Fruit fly (Drosophila melanogaster) whole organism, embryonic: ENCODE results near the gene trbl.
A peak's percentile ranks its signal among the peaks of the same experiment; 100 is the strongest.

ENCODE experiments used
- CG10209 ChIP-seq: fragments of 200-800 bp; sonication (Bioruptor generic); optimal IDR thresholded peaks from 3 replicates; lab custom pipeline; 2017; ENCODE audit warnings: missing biosample characterization, mild to moderate bottlenecking, missing genetic modification characterization, missing genetic modification reagents
- CG10366 ChIP-seq: fragments of 200-800 bp; sonication (Bioruptor generic); IDR thresholded peaks from 2 replicates; pipeline ENCODE4 v1.3.6; 2022; ENCODE audit warnings: missing biosample characterization, missing genetic modification characterization
- CG10654 ChIP-seq: fragments of 200-800 bp; sonication (Bioruptor generic); optimal IDR thresholded peaks from 2 replicates; lab custom pipeline; 2016; ENCODE audit warnings: missing biosample characterization, missing genetic modification characterization
- CG10979 ChIP-seq: fragments of 200-800 bp; sonication (Bioruptor generic); optimal IDR thresholded peaks from 2 replicates; lab custom pipeline; 2018; ENCODE audit warnings: missing biosample characterization, mild to moderate bottlenecking, missing genetic modification characterization, moderate library complexity
- CG11560 ChIP-seq: fragments of 200-800 bp; sonication (Bioruptor generic); IDR thresholded peaks from 3 replicates; pipeline ENCODE4 v1.3.6; 2022; ENCODE audit warnings: missing biosample characterization, missing genetic modification characterization
- CG11695 ChIP-seq: fragments of 200-800 bp; sonication (Bioruptor generic); IDR thresholded peaks from 3 replicates; pipeline ENCODE4 v1.3.6; 2022; ENCODE audit warnings: missing biosample characterization, missing genetic modification characterization
- CG11696 ChIP-seq: fragments of 200-800 bp; sonication (Bioruptor generic); IDR thresholded peaks from 2 replicates; pipeline ENCODE4 v1.3.6; 2022; ENCODE audit warnings: missing biosample characterization, missing genetic modification characterization
- CG13287 ChIP-seq: fragments of 200-800 bp; sonication (Bioruptor generic); IDR thresholded peaks from 2 replicates; pipeline ENCODE4 v1.3.6; 2022; ENCODE audit warnings: missing biosample characterization, missing genetic modification characterization; ENCODE audit not compliant: partially characterized antibody
- CG13424 ChIP-seq: fragments of 200-800 bp; sonication (Bioruptor generic); optimal IDR thresholded peaks from 2 replicates; lab custom pipeline; 2019; ENCODE audit warnings: missing biosample characterization, mild to moderate bottlenecking, missing genetic modification characterization, moderate library complexity
- CG17186 ChIP-seq: fragments of 200-800 bp; sonication (Bioruptor generic); optimal IDR thresholded peaks from 3 replicates; lab custom pipeline; 2017; ENCODE audit warnings: missing biosample characterization, missing genetic modification reagents, missing genetic modification characterization
- CG17328 ChIP-seq: fragments of 200-800 bp; sonication (Bioruptor generic); IDR thresholded peaks from 2 replicates; pipeline ENCODE4 v1.3.6; 2022; ENCODE audit warnings: missing biosample characterization, missing genetic modification characterization
- CG17829 ChIP-seq: fragments of 200-800 bp; optimal IDR thresholded peaks from 2 replicates; lab custom pipeline; 2019; ENCODE audit warnings: missing biosample characterization, mild to moderate bottlenecking, missing genetic modification characterization, moderate library complexity
- CG42726 ChIP-seq: fragments of 200-800 bp; sonication (Bioruptor generic); IDR thresholded peaks from 2 replicates; pipeline ENCODE4 v1.3.6; 2022; ENCODE audit warnings: missing biosample characterization, missing genetic modification characterization; ENCODE audit not compliant: partially characterized antibody
- CG4404 ChIP-seq: fragments of 200-800 bp; sonication (Bioruptor generic); IDR thresholded peaks from 2 replicates; pipeline ENCODE4 v1.3.6; 2022; ENCODE audit warnings: missing biosample characterization, missing genetic modification characterization
- CG5953 ChIP-seq: fragments of 200-800 bp; sonication (Bioruptor generic); IDR thresholded peaks from 2 replicates; pipeline ENCODE4 v1.3.6; 2022; ENCODE audit warnings: missing biosample characterization, missing genetic modification characterization
- CG6765 ChIP-seq: fragments of 200-800 bp; sonication (Bioruptor generic); optimal IDR thresholded peaks from 3 replicates; lab custom pipeline; 2017; ENCODE audit warnings: missing biosample characterization, mild to moderate bottlenecking, missing genetic modification characterization
- CG6791 ChIP-seq: fragments of 200-800 bp; sonication (Bioruptor generic); IDR thresholded peaks from 3 replicates; pipeline ENCODE4 v1.3.6; 2022; ENCODE audit warnings: missing biosample characterization, missing genetic modification characterization; ENCODE audit not compliant: partially characterized antibody
- CG7372 ChIP-seq: fragments of 200-800 bp; sonication (Bioruptor generic); IDR thresholded peaks from 2 replicates; pipeline ENCODE4 v1.3.6; 2022; ENCODE audit warnings: missing biosample characterization, missing genetic modification characterization
- CG8281 ChIP-seq: fragments of 200-800 bp; sonication (Bioruptor generic); optimal IDR thresholded peaks from 2 replicates; lab custom pipeline; 2018; ENCODE audit warnings: missing biosample characterization, mild to moderate bottlenecking, missing genetic modification characterization, moderate library complexity
- CG9932 ChIP-seq: fragments of 200-800 bp; sonication (Bioruptor generic); IDR thresholded peaks from 2 replicates; pipeline ENCODE4 v1.3.6; 2022; ENCODE audit warnings: missing biosample characterization, missing genetic modification characterization
- Dek ChIP-seq: fragments of 200-800 bp; sonication (Bioruptor generic); optimal IDR thresholded peaks from 3 replicates; lab custom pipeline; 2019; ENCODE audit warnings: missing biosample characterization, mild to moderate bottlenecking, missing genetic modification characterization, moderate library complexity
- Dip2 ChIP-seq: fragments of 200-800 bp; sonication (Bioruptor generic); IDR thresholded peaks from 2 replicates; pipeline ENCODE4 v1.3.6; 2022; ENCODE audit warnings: missing biosample characterization, missing genetic modification characterization
- Dp ChIP-seq: fragments of 200-800 bp; sonication (Bioruptor generic); optimal IDR thresholded peaks from 2 replicates; lab custom pipeline; 2018; ENCODE audit warnings: missing biosample characterization, mild to moderate bottlenecking, missing genetic modification characterization, moderate library complexity
- E2f1 ChIP-seq: fragments of 200-800 bp; sonication (Bioruptor generic); IDR thresholded peaks from 2 replicates; pipeline ENCODE4 v1.3.6; 2022; ENCODE audit warnings: missing biosample characterization, missing genetic modification characterization
- Elba2 ChIP-seq: fragments of 200-800 bp; sonication (Bioruptor generic); optimal IDR thresholded peaks from 3 replicates; lab custom pipeline; 2016; ENCODE audit warnings: missing biosample characterization, missing genetic modification characterization
- HLH3B ChIP-seq: fragments of 200-800 bp; sonication (Bioruptor generic); IDR thresholded peaks from 2 replicates; pipeline ENCODE4 v1.3.6; 2022; ENCODE audit warnings: missing biosample characterization, missing genetic modification characterization
- Neu2 ChIP-seq: fragments of 200-800 bp; sonication (Bioruptor generic); optimal IDR thresholded peaks from 3 replicates; lab custom pipeline; 2016; ENCODE audit warnings: missing biosample characterization, missing genetic modification characterization, borderline replicate concordance
- NfI ChIP-seq: fragments of 200-800 bp; sonication (Bioruptor generic); optimal IDR thresholded peaks from 3 replicates; lab custom pipeline; 2018; ENCODE audit warnings: missing biosample characterization, mild to moderate bottlenecking, missing genetic modification characterization, moderate library complexity
- Ptx1 ChIP-seq: fragments of 200-800 bp; sonication (Bioruptor generic); IDR thresholded peaks from 2 replicates; pipeline ENCODE4 v1.3.6; 2022; ENCODE audit warnings: missing biosample characterization, missing genetic modification characterization
- Sox100B ChIP-seq: fragments of 200-800 bp; sonication (Bioruptor generic); optimal IDR thresholded peaks from 3 replicates; lab custom pipeline; 2018; ENCODE audit warnings: missing biosample characterization, mild to moderate bottlenecking, missing genetic modification characterization
- Sry-β ChIP-seq: fragments of 200-800 bp; sonication (Bioruptor generic); optimal IDR thresholded peaks from 2 replicates; lab custom pipeline; 2018; ENCODE audit warnings: missing biosample characterization, mild to moderate bottlenecking, missing genetic modification characterization, moderate library complexity
- Sry-δ ChIP-seq: fragments of 200-800 bp; sonication (Bioruptor generic); optimal IDR thresholded peaks from 2 replicates; lab custom pipeline; 2016; ENCODE audit warnings: missing biosample characterization, missing genetic modification characterization
- TFAM ChIP-seq: fragments of 200-800 bp; sonication (Bioruptor generic); optimal IDR thresholded peaks from 2 replicates; lab custom pipeline; 2017; ENCODE audit warnings: missing biosample characterization, missing genetic modification characterization, inconsistent platforms
- bowl ChIP-seq: fragments of 200-800 bp; sonication (Bioruptor generic); IDR thresholded peaks from 2 replicates; pipeline ENCODE4 v1.3.6; 2022; ENCODE audit warnings: missing biosample characterization, missing genetic modification characterization
- br ChIP-seq: fragments of >200 bp; optimal IDR thresholded peaks from 2 replicates; lab custom pipeline; 2017
- bsh ChIP-seq, 2 experiments: fragments of 200-800 bp; sonication (Bioruptor generic); optimal IDR thresholded peaks; 2 replicates each; lab custom pipeline; 2017 to 2018; ENCODE audit warnings: mild to moderate bottlenecking in 2 of 2, missing biosample characterization in 2 of 2, missing genetic modification characterization in 2 of 2, moderate library complexity in 1 of 2
- chinmo ChIP-seq: fragments of 200-800 bp; sonication (Bioruptor generic); IDR thresholded peaks from 4 replicates; pipeline ENCODE4 v1.3.6; 2022; ENCODE audit warnings: missing biosample characterization, missing genetic modification characterization; ENCODE audit not compliant: partially characterized antibody
- dan ChIP-seq: fragments of 200-800 bp; sonication (Bioruptor generic); IDR thresholded peaks from 2 replicates; pipeline ENCODE4 v1.3.6; 2022; ENCODE audit warnings: missing biosample characterization, missing genetic modification characterization
- dati ChIP-seq: fragments of 200-800 bp; sonication (Bioruptor generic); IDR thresholded peaks from 2 replicates; pipeline ENCODE4 v1.3.6; 2022; ENCODE audit warnings: missing biosample characterization, missing genetic modification characterization
- fd102C ChIP-seq: fragments of 200-800 bp; sonication (Bioruptor generic); optimal IDR thresholded peaks from 2 replicates; lab custom pipeline; 2018; ENCODE audit warnings: missing biosample characterization, mild to moderate bottlenecking, missing genetic modification characterization, moderate library complexity
- fd64A ChIP-seq: fragments of 200-800 bp; sonication (Bioruptor generic); optimal IDR thresholded peaks from 3 replicates; lab custom pipeline; 2018; ENCODE audit warnings: missing biosample characterization, mild to moderate bottlenecking, missing genetic modification characterization
- gsb ChIP-seq: fragments of 200-800 bp; sonication (Bioruptor generic); IDR thresholded peaks from 2 replicates; pipeline ENCODE4 v1.3.6; 2022; ENCODE audit warnings: missing biosample characterization, missing genetic modification characterization
- h ChIP-seq: fragments of >200 bp; optimal IDR thresholded peaks from 2 replicates; lab custom pipeline; 2017
- mirr ChIP-seq: fragments of 200-800 bp; sonication (Bioruptor generic); optimal IDR thresholded peaks from 3 replicates; lab custom pipeline; 2018; ENCODE audit warnings: missing biosample characterization, mild to moderate bottlenecking, missing genetic modification characterization
- run ChIP-seq: fragments of 200-800 bp; sonication (Bioruptor generic); optimal IDR thresholded peaks from 3 replicates; lab custom pipeline; 2018; ENCODE audit warnings: missing biosample characterization, mild to moderate bottlenecking, missing genetic modification characterization
- sens ChIP-seq: fragments of 200-800 bp; sonication (Bioruptor generic); peaks from one replicate; lab custom pipeline; 2016; ENCODE audit warnings: missing biosample characterization, missing genetic modification characterization
- sim ChIP-seq: fragments of 200-800 bp; sonication (Bioruptor generic); IDR thresholded peaks from 2 replicates; pipeline ENCODE4 v1.3.6; 2022; ENCODE audit warnings: missing biosample characterization, missing genetic modification characterization
- sima ChIP-seq: fragments of 200-800 bp; sonication (Bioruptor generic); optimal IDR thresholded peaks from 2 replicates; lab custom pipeline; 2016; ENCODE audit warnings: missing biosample characterization, missing genetic modification characterization
- vnd ChIP-seq: fragments of 200-800 bp; sonication (Bioruptor generic); IDR thresholded peaks from 3 replicates; pipeline ENCODE4 v1.3.6; 2022; ENCODE audit warnings: missing biosample characterization, missing genetic modification characterization; ENCODE audit not compliant: partially characterized antibody
- wdn ChIP-seq: fragments of 200-800 bp; sonication (Bioruptor generic); IDR thresholded peaks from 2 replicates; pipeline ENCODE4 v1.3.6; 2022; ENCODE audit warnings: missing biosample characterization, missing genetic modification characterization

The trbl gene

DNA sequence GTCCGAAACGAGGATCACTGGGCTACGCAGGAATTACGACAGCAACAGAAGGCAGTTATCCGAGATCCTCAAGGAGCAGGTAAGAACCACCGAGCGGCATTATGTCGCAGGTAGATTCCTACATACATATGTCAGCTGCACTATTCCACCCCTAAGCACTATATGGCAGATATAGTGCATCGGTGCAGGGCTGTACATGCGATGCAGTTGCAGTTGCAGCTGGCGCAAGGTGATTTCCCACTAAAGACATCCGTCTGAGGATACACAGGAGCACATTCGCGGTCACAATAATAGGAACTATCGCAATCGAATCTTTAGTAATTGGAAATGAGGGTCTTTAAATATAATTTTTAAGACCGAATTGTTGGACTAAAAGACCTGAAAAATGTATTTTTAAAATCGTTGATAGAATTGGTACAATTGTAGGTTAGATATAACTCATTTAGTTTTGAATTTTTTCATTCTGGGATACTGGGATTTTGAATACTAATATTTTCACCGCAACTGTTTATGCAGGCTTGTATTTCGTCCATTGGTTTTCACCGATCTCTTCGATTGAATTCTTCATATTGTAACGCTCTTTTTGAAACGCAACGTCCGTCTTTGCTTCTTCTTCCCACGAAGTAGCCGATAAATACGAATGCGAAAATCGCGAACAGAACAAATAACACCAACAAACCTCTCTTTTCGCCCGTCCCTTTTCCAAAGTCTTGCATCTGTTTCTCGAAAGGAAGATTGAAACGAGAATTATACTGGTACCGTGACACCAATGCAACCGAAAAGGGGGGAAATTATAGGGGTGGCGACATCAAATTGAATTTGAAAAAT lies 1.5 kb upstream of the trbl start (continued):
- no peak for TF ChIP-seq Sry-β (GFP tag; lab: Kevin White, UChicago)
- no peak for TF ChIP-seq CG17186 (GFP tag; lab: Kevin White, UChicago)
- no peak for TF ChIP-seq NfI (GFP tag; lab: Kevin White, UChicago)
- TF ChIP-seq run (tag; lab: Kevin White, UChicago) = no peak
- peak; percentile 66 for TF ChIP-seq CG17829
- peak; percentile 0 for TF ChIP-seq CG13424 (tag; lab: Kevin White, UChicago)
- no peak; the same call in 1 of the 2 replicates for TF ChIP-seq dan (GFP tag; lab: Robert Waterston, UW)
- TF ChIP-seq TFAM (GFP tag; lab: Kevin White, UChicago) = no peak
- TF ChIP-seq dati (GFP tag; lab: Robert Waterston, UW) = no peak
- TF ChIP-seq vnd (GFP tag; lab: Robert Waterston, UW) = no peak
- no peak for TF ChIP-seq Ptx1 (GFP tag; lab: Robert Waterston, UW)
- no peak for TF ChIP-seq bowl (GFP tag; lab: Robert Waterston, UW)
- no peak for TF ChIP-seq Dek
- peak; percentile 96 for TF ChIP-seq CG11696 (GFP tag; lab: Robert Waterston, UW)
- TF ChIP-seq fd64A (GFP tag; lab: Kevin White, UChicago) = no peak
- TF ChIP-seq CG17328 (GFP tag; lab: Robert Waterston, UW) = peak; percentile 49; the same call in 1 of the 2 replicates
- TF ChIP-seq CG6765 (GFP tag; lab: Kevin White, UChicago) = no peak
- peak; percentile 84 for TF ChIP-seq fd102C (GFP tag; lab: Kevin White, UChicago)
- TF ChIP-seq CG9932 (GFP tag; lab: Robert Waterston, UW) = no peak
- 0 out of 3 replicates have a peak, but pooled peaks have one; percentile 36 for TF ChIP-seq CG6791 (GFP tag; lab: Robert Waterston, UW)
- TF ChIP-seq wdn (GFP tag; lab: Robert Waterston, UW) = no peak
- TF ChIP-seq Elba2 = peak; percentile 54
- peak; percentile 89 for TF ChIP-seq sens
- TF ChIP-seq br = no peak
- no peak for TF ChIP-seq CG13287
- TF ChIP-seq CG8281 = no peak
- TF ChIP-seq CG5953 (GFP tag; lab: Robert Waterston, UW) = no peak
- no peak for TF ChIP-seq h
- TF ChIP-seq bsh (GFP tag; optimal IDR thresholded peaks at IDR 0.05; lab: Kevin White, UChicago) = peak in 1 of 2 experiments; percentile 2
- TF ChIP-seq CG4404 (GFP tag; lab: Robert Waterston, UW) = peak; percentile 87
- TF ChIP-seq Dip2 (GFP tag; lab: Robert Waterston, UW) = no peak
- TF ChIP-seq Neu2 (GFP tag; lab: Kevin White, UChicago) = peak; percentile 76
- TF ChIP-seq CG10366 (GFP tag; lab: Robert Waterston, UW) = no peak
- no peak for TF ChIP-seq Sox100B (GFP tag; lab: Kevin White, UChicago)
- no peak for TF ChIP-seq mirr
- TF ChIP-seq CG11560 = no peak
- 0 out of 3 replicates have a peak, but pooled peaks have one; percentile 27 for TF ChIP-seq CG11695
- TF ChIP-seq chinmo (GFP tag; lab: Robert Waterston, UW) = no peak
- TF ChIP-seq sima (GFP tag; lab: Kevin White, UChicago) = no peak
- TF ChIP-seq HLH3B (GFP tag; lab: Robert Waterston, UW) = no peak
- no peak for TF ChIP-seq gsb (GFP tag; lab: Robert Waterston, UW)
- no peak for TF ChIP-seq E2f1
- TF ChIP-seq CG42726 (GFP tag; lab: Robert Waterston, UW) = no peak
- no peak for TF ChIP-seq sim (GFP tag; lab: Robert Waterston, UW)
- TF ChIP-seq CG10654 (GFP tag; lab: Kevin White, UChicago) = no peak
- TF ChIP-seq CG7372 (GFP tag; lab: Robert Waterston, UW) = no peak
- TF ChIP-seq Sry-δ = no peak
- TF ChIP-seq Dp (GFP tag; lab: Kevin White, UChicago) = no peak
- peak; percentile 78 for TF ChIP-seq CG10979 (tag; lab: Kevin White, UChicago)
- peak; percentile 40 for TF ChIP-seq CG10209 (GFP tag; lab: Kevin White, UChicago)
